Fruit fly (Drosophila melanogaster) whole organism, embryonic: ENCODE data around the gene Gr64a.

Source experiments
- Atf6 ChIP-seq: fragments of 200-800 bp; sonication (Bioruptor generic); IDR thresholded peaks from 2 replicates; pipeline ENCODE4 v1.3.6; 2022; ENCODE audit warnings: missing biosample characterization, missing genetic modification characterization
- Awh ChIP-seq: fragments of 200-800 bp; sonication (Bioruptor generic); IDR thresholded peaks from 2 replicates; pipeline ENCODE4, ENCODE4 v1.3.6; 2022; ENCODE audit warnings: missing biosample characterization, missing genetic modification characterization
- B-H2 ChIP-seq: fragments of 200-800 bp; sonication (Bioruptor generic); optimal IDR thresholded peaks from 2 replicates; lab custom pipeline; 2018; ENCODE audit warnings: missing biosample characterization, mild to moderate bottlenecking, missing genetic modification characterization
- CG10979 ChIP-seq: fragments of 200-800 bp; sonication (Bioruptor generic); optimal IDR thresholded peaks from 2 replicates; lab custom pipeline; 2018; ENCODE audit warnings: missing biosample characterization, mild to moderate bottlenecking, missing genetic modification characterization, moderate library complexity
- CG11504 ChIP-seq: fragments of 200-800 bp; sonication (Bioruptor generic); optimal IDR thresholded peaks from 3 replicates; lab custom pipeline; 2019; ENCODE audit warnings: missing biosample characterization, mild to moderate bottlenecking, missing genetic modification characterization, moderate library complexity
- CG11560 ChIP-seq: fragments of 200-800 bp; sonication (Bioruptor generic); IDR thresholded peaks from 3 replicates; pipeline ENCODE4 v1.3.6; 2022; ENCODE audit warnings: missing biosample characterization, missing genetic modification characterization
- CG12071 ChIP-seq: fragments of 200-800 bp; sonication (Bioruptor generic); optimal IDR thresholded peaks from 3 replicates; lab custom pipeline; 2018; ENCODE audit warnings: missing biosample characterization, mild to moderate bottlenecking, missing genetic modification characterization
- CG12155 ChIP-seq: fragments of 200-800 bp; sonication (Bioruptor generic); optimal IDR thresholded peaks from 3 replicates; lab custom pipeline; 2016; ENCODE audit warnings: missing biosample characterization, missing genetic modification characterization
- CG12391 ChIP-seq: fragments of 200-800 bp; sonication (Bioruptor generic); optimal IDR thresholded peaks from 3 replicates; lab custom pipeline; 2018; ENCODE audit warnings: missing biosample characterization, mild to moderate bottlenecking, missing genetic modification characterization, moderate library complexity
- CG13424 ChIP-seq: fragments of 200-800 bp; sonication (Bioruptor generic); optimal IDR thresholded peaks from 2 replicates; lab custom pipeline; 2019; ENCODE audit warnings: missing biosample characterization, mild to moderate bottlenecking, missing genetic modification characterization, moderate library complexity
- CG14965 ChIP-seq: fragments of 200-800 bp; sonication (Bioruptor generic); optimal IDR thresholded peaks from 2 replicates; lab custom pipeline; 2016; ENCODE audit warnings: missing biosample characterization, missing genetic modification characterization, borderline replicate concordance
- CG15073 ChIP-seq: fragments of 200-800 bp; sonication (Bioruptor generic); optimal IDR thresholded peaks from 2 replicates; lab custom pipeline; 2016; ENCODE audit warnings: missing biosample characterization, missing genetic modification characterization
- CG1529 ChIP-seq: fragments of 200-800 bp; sonication (Bioruptor generic); optimal IDR thresholded peaks from 3 replicates; lab custom pipeline; 2018; ENCODE audit warnings: missing biosample characterization, missing genetic modification characterization
- CG16813 ChIP-seq: fragments of 200-800 bp; sonication (Bioruptor generic); IDR thresholded peaks from 3 replicates; pipeline ENCODE4 v1.3.6; 2022; ENCODE audit warnings: missing biosample characterization, missing genetic modification characterization; ENCODE audit not compliant: partially characterized antibody
- CG17328 ChIP-seq: fragments of 200-800 bp; sonication (Bioruptor generic); IDR thresholded peaks from 2 replicates; pipeline ENCODE4 v1.3.6; 2022; ENCODE audit warnings: missing biosample characterization, missing genetic modification characterization
- CG17361 ChIP-seq: fragments of 200-800 bp; sonication (Bioruptor generic); IDR thresholded peaks from 3 replicates; pipeline ENCODE4 v1.3.6; 2022; ENCODE audit warnings: missing biosample characterization, missing genetic modification characterization
- CG2120 ChIP-seq: fragments of 200-800 bp; sonication (Bioruptor generic); optimal IDR thresholded peaks from 3 replicates; lab custom pipeline; 2016; ENCODE audit warnings: missing biosample characterization, missing genetic modification characterization
- CG2202 ChIP-seq: fragments of 200-800 bp; sonication (Bioruptor generic); optimal IDR thresholded peaks from 2 replicates; lab custom pipeline; 2018; ENCODE audit warnings: missing biosample characterization, mild to moderate bottlenecking, missing genetic modification characterization
- CG2712 ChIP-seq: fragments of 200-800 bp; optimal IDR thresholded peaks from 3 replicates; lab custom pipeline; 2019; ENCODE audit warnings: missing biosample characterization, mild to moderate bottlenecking, missing genetic modification characterization, moderate library complexity
- CG34224 ChIP-seq: fragments of 200-800 bp; sonication (Bioruptor generic); IDR thresholded peaks from 3 replicates; pipeline ENCODE4 v1.3.6; 2022; ENCODE audit warnings: missing biosample characterization, missing genetic modification characterization; ENCODE audit not compliant: partially characterized antibody
- CG3995 ChIP-seq: fragments of 200-800 bp; sonication (Bioruptor generic); optimal IDR thresholded peaks from 3 replicates; lab custom pipeline; 2016; ENCODE audit warnings: missing biosample characterization, missing genetic modification characterization
- CG43689 ChIP-seq: fragments of 200-800 bp; sonication (Bioruptor generic); IDR thresholded peaks from 2 replicates; pipeline ENCODE4 v1.3.6; 2022; ENCODE audit warnings: missing biosample characterization, missing genetic modification characterization
- CG9876 ChIP-seq: fragments of 200-800 bp; sonication (Bioruptor generic); optimal IDR thresholded peaks from 2 replicates; lab custom pipeline; 2016; ENCODE audit warnings: missing biosample characterization, missing genetic modification characterization
- D19A ChIP-seq: fragments of 200-800 bp; optimal IDR thresholded peaks from 3 replicates; lab custom pipeline; 2019; ENCODE audit warnings: missing biosample characterization, mild to moderate bottlenecking, missing genetic modification characterization, moderate library complexity
- D19B ChIP-seq: fragments of 200-800 bp; sonication (Bioruptor generic); optimal IDR thresholded peaks from 2 replicates; lab custom pipeline; 2017; ENCODE audit warnings: missing biosample characterization, mild to moderate bottlenecking, missing genetic modification characterization
- Doc3 ChIP-seq: fragments of 200-800 bp; sonication (Bioruptor generic); IDR thresholded peaks from 3 replicates; pipeline ENCODE4 v1.3.6; 2022; ENCODE audit warnings: missing biosample characterization, missing genetic modification characterization; ENCODE audit not compliant: partially characterized antibody
- HLH54F ChIP-seq: fragments of 200-800 bp; sonication (Bioruptor generic); optimal IDR thresholded peaks from 3 replicates; lab custom pipeline; 2016; ENCODE audit warnings: missing biosample characterization, missing genetic modification characterization
- Hand ChIP-seq: fragments of 200-800 bp; sonication (Bioruptor generic); optimal IDR thresholded peaks from 2 replicates; lab custom pipeline; 2017; ENCODE audit warnings: mild to moderate bottlenecking, missing biosample characterization, missing genetic modification reagents, missing genetic modification characterization
- Hsf ChIP-seq: fragments of 200-800 bp; sonication (Bioruptor generic); optimal IDR thresholded peaks from 3 replicates; lab custom pipeline; 2016; ENCODE audit warnings: missing biosample characterization, missing genetic modification characterization
- Mad ChIP-seq: fragments of 200-800 bp; sonication (Bioruptor generic); optimal IDR thresholded peaks from 2 replicates; lab custom pipeline; 2016; ENCODE audit warnings: missing biosample characterization, missing genetic modification characterization
- Pdp1 ChIP-seq, 2 experiments: fragments of 200-800 bp; sonication (Bioruptor generic); optimal IDR thresholded peaks; 3 replicates each; lab custom pipeline; 2016; ENCODE audit warnings: missing biosample characterization in 2 of 2, missing genetic modification characterization in 2 of 2, mild to moderate bottlenecking in 1 of 2, moderate library complexity in 1 of 2
- Ptx1 ChIP-seq: fragments of 200-800 bp; sonication (Bioruptor generic); IDR thresholded peaks from 2 replicates; pipeline ENCODE4 v1.3.6; 2022; ENCODE audit warnings: missing biosample characterization, missing genetic modification characterization
- Ssrp ChIP-seq: fragments of 200-800 bp; sonication (Bioruptor generic); optimal IDR thresholded peaks from 2 replicates; lab custom pipeline; 2018; ENCODE audit warnings: missing biosample characterization, mild to moderate bottlenecking, missing genetic modification characterization, moderate library complexity
- ab ChIP-seq: fragments of 200-800 bp; sonication (Bioruptor generic); optimal IDR thresholded peaks from 2 replicates; lab custom pipeline; 2016; ENCODE audit warnings: missing biosample characterization, missing genetic modification characterization
- bowl ChIP-seq: fragments of 200-800 bp; sonication (Bioruptor generic); IDR thresholded peaks from 2 replicates; pipeline ENCODE4 v1.3.6; 2022; ENCODE audit warnings: missing biosample characterization, missing genetic modification characterization
- btn ChIP-seq: fragments of 200-800 bp; sonication (Bioruptor generic); optimal IDR thresholded peaks from 2 replicates; lab custom pipeline; 2016; ENCODE audit warnings: missing biosample characterization, missing genetic modification characterization
- croc ChIP-seq: fragments of 200-800 bp; sonication (Bioruptor generic); conservative IDR thresholded peaks from 3 replicates; pipeline ENCODE4 v1.3.6; 2022; ENCODE audit warnings: missing biosample characterization, missing genetic modification characterization
- crol ChIP-seq: fragments of 200-800 bp; sonication (Bioruptor generic); IDR thresholded peaks from 2 replicates; pipeline ENCODE4 v1.3.6; 2022; ENCODE audit warnings: missing biosample characterization, missing genetic modification characterization
- dmrt99B ChIP-seq: fragments of 200-800 bp; sonication (Bioruptor generic); optimal IDR thresholded peaks from 2 replicates; lab custom pipeline; 2018; ENCODE audit warnings: missing biosample characterization, mild to moderate bottlenecking, missing genetic modification characterization, moderate library complexity
- fd96Cb ChIP-seq: fragments of 200-800 bp; sonication (Bioruptor generic); optimal IDR thresholded peaks from 2 replicates; lab custom pipeline; 2018; ENCODE audit warnings: missing biosample characterization, mild to moderate bottlenecking, missing genetic modification characterization, moderate library complexity
- fu2 ChIP-seq: fragments of 200-800 bp; sonication (Bioruptor generic); optimal IDR thresholded peaks from 2 replicates; lab custom pipeline; 2016; ENCODE audit warnings: missing biosample characterization, missing genetic modification characterization
- gsb-n ChIP-seq: fragments of 200-800 bp; sonication (Bioruptor generic); optimal IDR thresholded peaks from 3 replicates; lab custom pipeline; 2018; ENCODE audit warnings: missing biosample characterization, mild to moderate bottlenecking, missing genetic modification characterization
- jigr1 ChIP-seq: fragments of 200-800 bp; sonication (Bioruptor generic); IDR thresholded peaks from 3 replicates; pipeline ENCODE4 v1.3.6; 2022; ENCODE audit warnings: missing biosample characterization, missing genetic modification characterization
- nerfin-2 ChIP-seq: fragments of 200-800 bp; sonication (Bioruptor generic); IDR thresholded peaks from 2 replicates; pipeline ENCODE4 v1.3.6; 2022; ENCODE audit warnings: missing biosample characterization, missing genetic modification characterization; ENCODE audit not compliant: partially characterized antibody
- otp ChIP-seq: fragments of 200-800 bp; sonication (Bioruptor generic); IDR thresholded peaks from 3 replicates; pipeline ENCODE4, ENCODE4 v1.3.6; 2022; ENCODE audit warnings: missing biosample characterization, missing genetic modification characterization
- pfk ChIP-seq: fragments of 200-800 bp; sonication (Bioruptor generic); optimal IDR thresholded peaks from 2 replicates; lab custom pipeline; 2018; ENCODE audit warnings: missing biosample characterization, mild to moderate bottlenecking, missing genetic modification characterization, moderate library complexity
- sim ChIP-seq: fragments of 200-800 bp; sonication (Bioruptor generic); IDR thresholded peaks from 2 replicates; pipeline ENCODE4 v1.3.6; 2022; ENCODE audit warnings: missing biosample characterization, missing genetic modification characterization
- so ChIP-seq: fragments of 200-800 bp; sonication (Bioruptor generic); IDR thresholded peaks from 3 replicates; pipeline ENCODE4 v1.3.6; 2022; ENCODE audit warnings: missing biosample characterization, missing genetic modification characterization
- sr ChIP-seq: fragments of 200-800 bp; sonication (Bioruptor generic); IDR thresholded peaks from 3 replicates; pipeline ENCODE4 v1.3.6; 2022; ENCODE audit warnings: missing biosample characterization, missing genetic modification characterization
- trem ChIP-seq: fragments of 200-800 bp; optimal IDR thresholded peaks from 3 replicates; lab custom pipeline; 2019; ENCODE audit warnings: missing biosample characterization, mild to moderate bottlenecking, missing genetic modification characterization, moderate library complexity
- usp ChIP-seq: fragments of >200 bp; optimal IDR thresholded peaks from 2 replicates; lab custom pipeline; 2017; ENCODE audit warnings: missing biosample characterization, missing genetic modification characterization

The Gr64a gene

dm6 chr3L:4047635-4048034 lies 21.1 kb downstream of the Gr64a start, which contains the start of gene Dpy-30L2:
TSS of gene Dpy-30L2 (minus strand) at chr3L:4047735.
- TF ChIP-seq Pdp1 (GFP tag; optimal IDR thresholded peaks at IDR 0.05; lab: Kevin White, UChicago) (no peak), CG15073 (GFP tag; lab: Kevin White, UChicago) (no peak), CG11560 (tag; lab: Robert Waterston, UW) (no peak), sim (GFP tag; lab: Robert Waterston, UW) (no peak), CG2120 (no peak), Awh (no peak), CG17328 (GFP tag; lab: Robert Waterston, UW) (no peak), B-H2 (GFP tag; lab: Kevin White, UChicago) (no peak), nerfin-2 (GFP tag; lab: Robert Waterston, UW) (no peak)

- TF ChIP-seq D19B (peak; percentile 13), Hand (GFP tag; lab: Kevin White, UChicago) (no peak), dmrt99B (tag; lab: Kevin White, UChicago) (peak; percentile 51), HLH54F (GFP tag; lab: Kevin White, UChicago) (no peak), Doc3 (no peak), D19A (no peak), fu2 (no peak), Ptx1 (GFP tag; lab: Robert Waterston, UW) (no peak), bowl (GFP tag; lab: Robert Waterston, UW) (no peak), Mad (GFP tag; lab: Kevin White, UChicago) (no peak), trem (tag; lab: Kevin White, UChicago) (no peak), CG10979 (tag; lab: Kevin White, UChicago) (peak; percentile 15), CG34224 (GFP tag; lab: Robert Waterston, UW) (no peak), jigr1 (GFP tag; lab: Robert Waterston, UW) (no peak), otp (GFP tag; lab: Robert Waterston, UW) (no peak), CG12071 (GFP tag; lab: Kevin White, UChicago) (no peak), CG14965 (GFP tag; lab: Kevin White, UChicago) (no peak), CG11504 (peak; percentile 54), btn (GFP tag; lab: Kevin White, UChicago) (no peak), CG43689 (GFP tag; lab: Robert Waterston, UW) (no peak), fd96Cb (tag; lab: Kevin White, UChicago) (no peak), CG9876 (GFP tag; lab: Kevin White, UChicago) (no peak), gsb-n (tag; lab: Kevin White, UChicago) (no peak), usp (GFP tag; lab: Kevin White, UChicago) (no peak), so (GFP tag; lab: Robert Waterston, UW) (no peak), CG17361 (GFP tag; lab: Robert Waterston, UW) (0 out of 3 replicates have a peak, but pooled peaks have one; percentile 34), CG16813 (no peak), Hsf (GFP tag; lab: Kevin White, UChicago) (no peak), sr (GFP tag; lab: Robert Waterston, UW) (no peak), ab (no peak), croc (GFP tag; lab: Robert Waterston, UW) (no peak), CG2202 (tag; lab: Kevin White, UChicago) (no peak), Ssrp (peak; percentile 22), CG12391 (peak; percentile 13), CG2712 (peak; percentile 37), CG1529 (GFP tag; lab: Kevin White, UChicago) (no peak), CG12155 (no peak), Atf6 (GFP tag; lab: Robert Waterston, UW) (no peak), crol (GFP tag; lab: Robert Waterston, UW) (no peak), CG3995 (no peak), CG13424 (peak; percentile 11), pfk (GFP tag; lab: Kevin White, UChicago) (no peak)
These were observed 22.5 kb downstream of the Gr64a start for dm6 chr3L:4049082-4049481.
